Worm (Caenorhabditis elegans): ENCODE results near the gene Y47D7A.18.

Y47D7A.18 gene

ce11 chrV:4423860-4424401, 7.3 kb upstream of the Y47D7A.18 start, which contains the start of the genes Y47D7A.9 and Y47D7A.19:
Gene Y47D7A.9 (minus strand): TSS chrV:4423960.
Gene Y47D7A.19 (plus strand): TSS chrV:4424351.
- TF ChIP-seq ceh-83 (GFP tag; optimal IDR thresholded peaks at IDR 0.05) (no peak), nhr-2 (tag; optimal IDR thresholded peaks at IDR 0.05) (no peak), mep-1 (tag; optimal IDR thresholded peaks at IDR 0.05) (no peak), unc-62 (GFP tag; optimal IDR thresholded peaks at IDR 0.05) (no peak), lin-32 (GFP tag; optimal IDR thresholded peaks at IDR 0.05) (no peak), bed-3 (GFP tag; optimal IDR thresholded peaks at IDR 0.05) (no peak), nhr-76 (tag; optimal IDR thresholded peaks at IDR 0.05) (no peak)

ce11 chrV:4423087-4423486, 6.5 kb upstream of the Y47D7A.18 start:
- TF ChIP-seq nhr-12 (tag; optimal IDR thresholded peaks at IDR 0.05), result no peak
- TF ChIP-seq unc-39 (tag; optimal IDR thresholded peaks at IDR 0.05), result no peak
- no peak for TF ChIP-seq lin-13 (tag; optimal IDR thresholded peaks at IDR 0.05)
- no peak for TF ChIP-seq unc-120 (tag; optimal IDR thresholded peaks at IDR 0.05; ENCODE audit: poor library complexity, severe bottlenecking)
- no peak for TF ChIP-seq pha-4 (tag; optimal IDR thresholded peaks at IDR 0.05)
- TF ChIP-seq cnd-1 (tag; optimal IDR thresholded peaks at IDR 0.05), result no peak
- no peak for TF ChIP-seq ceh-43 (GFP tag; optimal IDR thresholded peaks at IDR 0.05)
- TF ChIP-seq lin-32 (GFP tag; optimal IDR thresholded peaks at IDR 0.05), result no peak
- no peak for TF ChIP-seq ham-2 (GFP tag; optimal IDR thresholded peaks at IDR 0.05)
- no peak for TF ChIP-seq zip-8 (tag; optimal IDR thresholded peaks at IDR 0.05)
- no peak for TF ChIP-seq ceh-39 (tag; optimal IDR thresholded peaks at IDR 0.05)
- TF ChIP-seq blmp-1 (tag; optimal IDR thresholded peaks at IDR 0.05), result no peak
- no peak for TF ChIP-seq sem-2 (GFP tag; optimal IDR thresholded peaks at IDR 0.05)

- TF ChIP-seq nhr-12 (tag; optimal IDR thresholded peaks at IDR 0.05) (no peak), unc-39 (tag; optimal IDR thresholded peaks at IDR 0.05) (no peak), mls-2 (tag; optimal IDR thresholded peaks at IDR 0.05) (no peak), ces-1 (GFP tag; optimal IDR thresholded peaks at IDR 0.05) (no peak), unc-62 (GFP tag; optimal IDR thresholded peaks at IDR 0.05) (no peak)
These were observed 5.5 kb upstream of the Y47D7A.18 start, which contains the start of gene skr-7 for ce11 chrV:4422127-4422526. Gene skr-7 (plus strand): TSS chrV:4422427.

ce11 chrV:4421475-4421874, 4.9 kb upstream of the Y47D7A.18 start, which contains the start of gene skr-14:
Gene skr-14 (minus strand): TSS chrV:4421575.
- TF ChIP-seq lsy-2 (tag; optimal IDR thresholded peaks at IDR 0.05), result no peak

ce11 chrV:4419767-4420322, 3.2 kb upstream of the Y47D7A.18 start, which contains the start of the genes Y47D7A.7 and Y47D7A.2:
Gene Y47D7A.7 (minus strand): TSS chrV:4419867.
Gene Y47D7A.2 (plus strand): TSS chrV:4420272.
- TF ChIP-seq snpc-4 (tag; optimal IDR thresholded peaks at IDR 0.05), result no peak
- TF ChIP-seq ham-2 (GFP tag; optimal IDR thresholded peaks at IDR 0.05), result no peak
- TF ChIP-seq unc-39 (tag; optimal IDR thresholded peaks at IDR 0.05), result no peak
- TF ChIP-seq sptf-1 (tag; optimal IDR thresholded peaks at IDR 0.05), result no peak
- no peak for TF ChIP-seq tbx-8 (GFP tag; optimal IDR thresholded peaks at IDR 0.05)
- no peak for TF ChIP-seq unc-120 (tag; optimal IDR thresholded peaks at IDR 0.05; ENCODE audit: poor library complexity, severe bottlenecking)
- no peak for TF ChIP-seq mep-1 (tag; optimal IDR thresholded peaks at IDR 0.05)
- TF ChIP-seq flh-1 (GFP tag; optimal IDR thresholded peaks at IDR 0.05), result no peak
- no peak for TF ChIP-seq drap-1 (GFP tag; optimal IDR thresholded peaks at IDR 0.05)
- no peak for TF ChIP-seq zip-8 (tag; optimal IDR thresholded peaks at IDR 0.05)
- no peak for TF ChIP-seq pha-4 (tag; optimal IDR thresholded peaks at IDR 0.05)
- TF ChIP-seq nhr-2 (tag; optimal IDR thresholded peaks at IDR 0.05), result no peak
- TF ChIP-seq unc-62 (GFP tag; optimal IDR thresholded peaks at IDR 0.05), result no peak

ce11 chrV:4418116-4418515, 1.5 kb upstream of the Y47D7A.18 start, which contains the start of gene Y47D7A.6:
Gene Y47D7A.6 (minus strand): TSS chrV:4418216.
- TF ChIP-seq blmp-1 (tag; optimal IDR thresholded peaks at IDR 0.05) (no peak), mab-5 (tag; optimal IDR thresholded peaks at IDR 0.05) (no peak), nhr-12 (tag; optimal IDR thresholded peaks at IDR 0.05) (no peak), ceh-43 (GFP tag; optimal IDR thresholded peaks at IDR 0.05) (no peak), M03D4.4 (tag; optimal IDR thresholded peaks at IDR 0.05) (no peak), lin-13 (tag; optimal IDR thresholded peaks at IDR 0.05) (no peak), nhr-76 (tag; optimal IDR thresholded peaks at IDR 0.05) (no peak), unc-62 (GFP tag; optimal IDR thresholded peaks at IDR 0.05) (no peak), flh-1 (GFP tag; optimal IDR thresholded peaks at IDR 0.05) (no peak), bed-3 (GFP tag; optimal IDR thresholded peaks at IDR 0.05) (no peak), elt-3 (tag; optimal IDR thresholded peaks at IDR 0.05) (no peak), snpc-4 (tag; optimal IDR thresholded peaks at IDR 0.05) (no peak), mls-2 (tag; optimal IDR thresholded peaks at IDR 0.05) (no peak), ztf-11 (tag; optimal IDR thresholded peaks at IDR 0.05) (no peak), elt-1 (tag; optimal IDR thresholded peaks at IDR 0.05; ENCODE audit: borderline replicate concordance, insufficient read depth) (no peak), sem-2 (GFP tag; optimal IDR thresholded peaks at IDR 0.05) (no peak), cnd-1 (tag; optimal IDR thresholded peaks at IDR 0.05) (no peak), lin-32 (GFP tag; optimal IDR thresholded peaks at IDR 0.05) (no peak), drap-1 (GFP tag; optimal IDR thresholded peaks at IDR 0.05) (no peak)
